Fruit fly (Drosophila melanogaster): ENCODE measurements around the gene CG4686.

Gene CG4686

dm6 chr3R:19836687-19837086, 27.6 kb upstream of the CG4686 start, which contains the start of gene bnl (continued):
- peak; percentile 11 for TF ChIP-seq CG12155 (GFP tag; optimal IDR thresholded peaks at IDR 0.05)
- peak; percentile 41; the same call in 1 of the 3 replicates for TF ChIP-seq CG14860 (GFP tag; IDR thresholded peaks at IDR 0.05; ENCODE audit: partially characterized antibody)
- no peak for TF ChIP-seq CG43689 (GFP tag; IDR thresholded peaks at IDR 0.05)
- TF ChIP-seq mirr (GFP tag; optimal IDR thresholded peaks at IDR 0.05) = peak; percentile 83
- TF ChIP-seq vvl (GFP tag; IDR thresholded peaks at IDR 0.05) = peak; percentile 70; the same call in 1 of the 2 replicates
- TF ChIP-seq crc (GFP tag; optimal IDR thresholded peaks at IDR 0.05) = no peak
- TF ChIP-seq CG30020 (tag; optimal IDR thresholded peaks at IDR 0.05) = no peak
- TF ChIP-seq CG15073 (GFP tag; optimal IDR thresholded peaks at IDR 0.05) = no peak
- TF ChIP-seq CG11456 (GFP tag; IDR thresholded peaks at IDR 0.05) = no peak
- TF ChIP-seq Atf3 (GFP tag; optimal IDR thresholded peaks at IDR 0.05) = peak; percentile 27
- TF ChIP-seq HLH3B (GFP tag; IDR thresholded peaks at IDR 0.05) = no peak; the same call in 1 of the 2 replicates
- TF ChIP-seq kni (GFP tag; optimal IDR thresholded peaks at IDR 0.05) = peak; percentile 78
- no peak for TF ChIP-seq sc (optimal IDR thresholded peaks at IDR 0.05)
- no peak for TF ChIP-seq sc (GFP tag; optimal IDR thresholded peaks at IDR 0.05)
- no peak for TF ChIP-seq kay (GFP tag; optimal IDR thresholded peaks at IDR 0.05)
- TF ChIP-seq Elba2 (GFP tag; optimal IDR thresholded peaks at IDR 0.05) = no peak
- TF ChIP-seq CG4282 (GFP tag; optimal IDR thresholded peaks at IDR 0.05) = peak; percentile 36
- TF ChIP-seq CG10147 (GFP tag; optimal IDR thresholded peaks at IDR 0.05) = peak; percentile 18
- no peak; the same call in 1 of the 2 replicates for TF ChIP-seq CG42726 (GFP tag; IDR thresholded peaks at IDR 0.05; ENCODE audit: partially characterized antibody)
- peak; percentile 18 for TF ChIP-seq Dek (tag; optimal IDR thresholded peaks at IDR 0.05)
- no peak for TF ChIP-seq jigr1 (GFP tag; IDR thresholded peaks at IDR 0.05)
- TF ChIP-seq dmrt11E (tag; optimal IDR thresholded peaks at IDR 0.05) = no peak
- peak; percentile 7 for TF ChIP-seq HLH54F (GFP tag; optimal IDR thresholded peaks at IDR 0.05)
- no peak for TF ChIP-seq ab (GFP tag; optimal IDR thresholded peaks at IDR 0.05)
- no peak for TF ChIP-seq CkIIα-i1 (GFP tag; IDR thresholded peaks at IDR 0.05)
- no peak for TF ChIP-seq Dp (GFP tag; optimal IDR thresholded peaks at IDR 0.05)
- no peak for TF ChIP-seq gt (GFP tag; IDR thresholded peaks at IDR 0.05)
- 0 out of 3 replicates have a peak, but pooled peaks have one; percentile 20 for TF ChIP-seq CG7357 (GFP tag; IDR thresholded peaks at IDR 0.05)
- peak; percentile 27 for TF ChIP-seq CG18262 (tag; optimal IDR thresholded peaks at IDR 0.05)
- TF ChIP-seq unpg (GFP tag; optimal IDR thresholded peaks at IDR 0.05) = peak; percentile 53
- peak; percentile 62 for TF ChIP-seq sug (tag; optimal IDR thresholded peaks at IDR 0.05)
- no peak for TF ChIP-seq CG12391 (tag; optimal IDR thresholded peaks at IDR 0.05)
- TF ChIP-seq ssp (GFP tag; IDR thresholded peaks at IDR 0.05) = no peak
- no peak for TF ChIP-seq CG11247 (GFP tag; IDR thresholded peaks at IDR 0.05)
- TF ChIP-seq CG7556 (GFP tag; optimal IDR thresholded peaks at IDR 0.05) = no peak
- TF ChIP-seq Dip3 (GFP tag; optimal IDR thresholded peaks at IDR 0.05) = no peak
- peak; percentile 65 for TF ChIP-seq Mad (GFP tag; optimal IDR thresholded peaks at IDR 0.05)
- TF ChIP-seq shn (GFP tag; optimal IDR thresholded peaks at IDR 0.05) = peak; percentile 40
- TF ChIP-seq CG8478 (optimal IDR thresholded peaks at IDR 0.05) = peak; percentile 93
- no peak for TF ChIP-seq CG9437 (GFP tag; optimal IDR thresholded peaks at IDR 0.05)
- TF ChIP-seq CG11723 (GFP tag; optimal IDR thresholded peaks at IDR 0.05) = no peak
- TF ChIP-seq CG10979 (tag; optimal IDR thresholded peaks at IDR 0.05) = peak; percentile 35
- TF ChIP-seq Ravus (GFP tag; IDR thresholded peaks at IDR 0.05) = no peak
- TF ChIP-seq CG13894 (tag; optimal IDR thresholded peaks at IDR 0.05) = peak; percentile 84
- TF ChIP-seq odd (GFP tag; optimal IDR thresholded peaks at IDR 0.05) = peak; percentile 64
- TF ChIP-seq CG1792 (GFP tag; optimal IDR thresholded peaks at IDR 0.05) = no peak
- no peak for TF ChIP-seq CG4854 (GFP tag; optimal IDR thresholded peaks at IDR 0.05)
- TF ChIP-seq hbn (GFP tag; IDR thresholded peaks at IDR 0.05; ENCODE audit: partially characterized antibody) = no peak; the same call in 1 of the 2 replicates
- TF ChIP-seq CG10209 (GFP tag; optimal IDR thresholded peaks at IDR 0.05) = peak; percentile 15
- TF ChIP-seq grn (GFP tag; optimal IDR thresholded peaks at IDR 0.05) = peak; percentile 53
- TF ChIP-seq CG6791 (GFP tag; IDR thresholded peaks at IDR 0.05; ENCODE audit: partially characterized antibody) = peak; percentile 73
- no peak for TF ChIP-seq yki (optimal IDR thresholded peaks at IDR 0.05)

Data from whole organism, embryonic.